Fruit fly (Drosophila melanogaster) whole organism: ENCODE results near the gene LanB1.

Source experiments
- CG8478 ChIP-seq: fragments of >200 bp; optimal IDR thresholded peaks from 2 replicates; lab custom pipeline; 2018; ENCODE audit warnings: inconsistent platforms
- Dll ChIP-seq: fragments of >200 bp; optimal IDR thresholded peaks from 2 replicates; lab custom pipeline; 2017
- EcR ChIP-seq, 2 experiments: fragments of >200 bp; optimal IDR thresholded peaks; 2 replicates each; lab custom pipeline; 2017; ENCODE audit warnings: missing biosample characterization in 2 of 2, missing genetic modification characterization in 2 of 2, missing genetic modification reagents in 2 of 2
- pan ChIP-seq: fragments of >200 bp; optimal IDR thresholded peaks from 2 replicates; lab custom pipeline; 2017
- psq ChIP-seq: fragments of >200 bp; optimal IDR thresholded peaks from 2 replicates; lab custom pipeline; 2017
- usp ChIP-seq: fragments of >200 bp; optimal IDR thresholded peaks from 2 replicates; lab custom pipeline; 2017; ENCODE audit warnings: missing biosample characterization, missing genetic modification characterization, mixed read lengths

LanB1 gene

dm6 chr2L:7849472-7849871 lies 38.2 kb downstream of the LanB1 start:
- TF ChIP-seq usp (no peak), pan (lab: Kevin White, UChicago) (no peak), CG8478 (no peak), psq (lab: Kevin White, UChicago) (no peak), EcR (GFP tag; optimal IDR thresholded peaks at IDR 0.05; lab: Kevin White, UChicago) (no peak), Dll (lab: Kevin White, UChicago) (no peak)

dm6 chr2L:7850406-7850805 lies 39.2 kb downstream of the LanB1 start:
- TF ChIP-seq psq (lab: Kevin White, UChicago) = no peak
- TF ChIP-seq pan (lab: Kevin White, UChicago) = no peak
- TF ChIP-seq EcR (GFP tag; optimal IDR thresholded peaks at IDR 0.05; lab: Kevin White, UChicago) = no peak
- no peak for TF ChIP-seq Dll (lab: Kevin White, UChicago)
- no peak for TF ChIP-seq usp
- no peak for TF ChIP-seq CG8478

- TF ChIP-seq usp = no peak
Observed at dm6 chr2L:7851609-7852008, 40.4 kb downstream of the LanB1 start.

- TF ChIP-seq pan (lab: Kevin White, UChicago) = no peak
- TF ChIP-seq usp = no peak
- TF ChIP-seq CG8478 = no peak
- TF ChIP-seq psq (lab: Kevin White, UChicago) = no peak
- no peak for TF ChIP-seq Dll (lab: Kevin White, UChicago)
- TF ChIP-seq EcR (GFP tag; optimal IDR thresholded peaks at IDR 0.05; lab: Kevin White, UChicago) = no peak
Observed at dm6 chr2L:7855108-7855507, 43.9 kb downstream of the LanB1 start, which contains the start of gene CG14535. CG14535 (minus strand) TSS chr2L:7855475.

- TF ChIP-seq EcR (GFP tag; optimal IDR thresholded peaks at IDR 0.05; lab: Kevin White, UChicago) = peak; percentile 71 to 86
Observed at dm6 chr2L:7856380-7857127, 45.3 kb downstream of the LanB1 start, which contains the start of gene lectin-28C. lectin-28C (plus strand) TSS chr2L:7857077.

- TF ChIP-seq CG8478 (no peak), usp (no peak), Dll (lab: Kevin White, UChicago) (no peak), EcR (GFP tag; optimal IDR thresholded peaks at IDR 0.05; lab: Kevin White, UChicago) (no peak), psq (lab: Kevin White, UChicago) (no peak), pan (lab: Kevin White, UChicago) (no peak)
Observed at dm6 chr2L:7860739-7861138, 49.5 kb downstream of the LanB1 start, which contains the start of gene TwdlE. TwdlE (minus strand) TSS chr2L:7860839.

dm6 chr2L:7861733-7862132 lies 50.5 kb downstream of the LanB1 start:
- TF ChIP-seq pan (lab: Kevin White, UChicago) (no peak), CG8478 (no peak), usp (no peak), Dll (lab: Kevin White, UChicago) (no peak), psq (lab: Kevin White, UChicago) (no peak), EcR (GFP tag; optimal IDR thresholded peaks at IDR 0.05; lab: Kevin White, UChicago) (no peak)

- TF ChIP-seq psq (lab: Kevin White, UChicago) = no peak
- no peak for TF ChIP-seq usp
- TF ChIP-seq Dll (lab: Kevin White, UChicago) = no peak
- no peak for TF ChIP-seq EcR (GFP tag; optimal IDR thresholded peaks at IDR 0.05; lab: Kevin White, UChicago)
- no peak for TF ChIP-seq CG8478
- TF ChIP-seq pan (lab: Kevin White, UChicago) = no peak
Observed at dm6 chr2L:7868608-7869007, 57.4 kb downstream of the LanB1 start.

- TF ChIP-seq Dll (lab: Kevin White, UChicago) (peak; percentile 40), usp (no peak)
Observed at dm6 chr2L:7870212-7870611, 59.0 kb downstream of the LanB1 start.
